Fruit fly (Drosophila melanogaster): ENCODE results near the gene NdufA3.
A peak's percentile ranks its signal among the peaks of the same experiment; 100 is the strongest.

NdufA3 gene

DNA sequence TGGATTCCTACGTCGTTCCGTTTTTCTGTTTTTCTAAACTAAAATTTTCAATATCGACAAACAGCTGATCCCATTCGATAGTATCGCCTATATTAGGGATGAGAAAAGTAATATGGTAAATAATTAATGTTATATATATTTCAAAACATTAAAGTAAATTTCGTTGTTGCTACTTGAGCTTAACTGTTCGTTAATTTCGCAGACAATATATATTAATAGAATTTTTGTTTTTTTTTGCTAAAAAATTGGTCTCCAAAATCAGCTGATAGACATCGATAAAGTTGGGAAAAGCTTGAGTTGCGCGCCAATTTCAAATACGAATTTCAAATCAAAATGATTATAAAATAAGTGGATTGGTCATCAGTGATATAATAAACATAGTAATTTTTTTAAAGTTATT, 36.5 kb upstream of the NdufA3 start, which contains the start of gene CG12118 (continued):
- TF ChIP-seq CG6792 (GFP tag; optimal IDR thresholded peaks at IDR 0.05) = peak; percentile 68
- TF ChIP-seq esn (GFP tag; optimal IDR thresholded peaks at IDR 0.05) = peak; percentile 84
- TF ChIP-seq achi (GFP tag; optimal IDR thresholded peaks at IDR 0.05) = peak; percentile 75
- peak; percentile 53 for TF ChIP-seq Eip75B (GFP tag; optimal IDR thresholded peaks at IDR 0.05)
- no peak for TF ChIP-seq fd59A (GFP tag; optimal IDR thresholded peaks at IDR 0.05)
- no peak for TF ChIP-seq svp (GFP tag)
- no peak for TF ChIP-seq ss (GFP tag; optimal IDR thresholded peaks at IDR 0.05)
- TF ChIP-seq CG8632 (GFP tag; optimal IDR thresholded peaks at IDR 0.05) = peak; percentile 69
- TF ChIP-seq dac (GFP tag; optimal IDR thresholded peaks at IDR 0.05) = no peak
- TF ChIP-seq topi (GFP tag; optimal IDR thresholded peaks at IDR 0.05) = peak; percentile 69
- peak; percentile 87 for TF ChIP-seq Eip78C (GFP tag)
- TF ChIP-seq CG6854 (GFP tag; optimal IDR thresholded peaks at IDR 0.05) = no peak
- no peak for TF ChIP-seq Hr38 (GFP tag; optimal IDR thresholded peaks at IDR 0.05)
- TF ChIP-seq cyc (GFP tag; optimal IDR thresholded peaks at IDR 0.05) = peak; percentile 62
- TF ChIP-seq Sox15 (GFP tag; optimal IDR thresholded peaks at IDR 0.05) = peak; percentile 19
- peak; percentile 62 for TF ChIP-seq CG32006 (GFP tag; optimal IDR thresholded peaks at IDR 0.05)
- TF ChIP-seq CG10669 (GFP tag; optimal IDR thresholded peaks at IDR 0.05) = peak; percentile 47
- peak; percentile 83 for TF ChIP-seq CG10631 (GFP tag; optimal IDR thresholded peaks at IDR 0.05)
- TF ChIP-seq lz (GFP tag; optimal IDR thresholded peaks at IDR 0.05) = peak; percentile 71
- peak; percentile 61 for TF ChIP-seq CG3032 (tag; optimal IDR thresholded peaks at IDR 0.05)
- peak; percentile 18 for TF ChIP-seq CG1621 (tag; optimal IDR thresholded peaks at IDR 0.05)
- peak; percentile 74 for TF ChIP-seq Sox102F (GFP tag; optimal IDR thresholded peaks at IDR 0.05)
- TF ChIP-seq CG31627 (GFP tag; optimal IDR thresholded peaks at IDR 0.05) = peak; percentile 53
- TF ChIP-seq CG6808 (GFP tag; optimal IDR thresholded peaks at IDR 0.05) = no peak
- TF ChIP-seq salr (GFP tag; optimal IDR thresholded peaks at IDR 0.05) = peak in 1 of 2 experiments; percentile 31
- peak; percentile 74 for TF ChIP-seq OdsH (GFP tag; optimal IDR thresholded peaks at IDR 0.05)
- TF ChIP-seq vri (GFP tag; optimal IDR thresholded peaks at IDR 0.05) = peak; percentile 45
- no peak for TF ChIP-seq dsx (GFP tag; optimal IDR thresholded peaks at IDR 0.05; ENCODE audit: poor library complexity, severe bottlenecking)

DNA sequence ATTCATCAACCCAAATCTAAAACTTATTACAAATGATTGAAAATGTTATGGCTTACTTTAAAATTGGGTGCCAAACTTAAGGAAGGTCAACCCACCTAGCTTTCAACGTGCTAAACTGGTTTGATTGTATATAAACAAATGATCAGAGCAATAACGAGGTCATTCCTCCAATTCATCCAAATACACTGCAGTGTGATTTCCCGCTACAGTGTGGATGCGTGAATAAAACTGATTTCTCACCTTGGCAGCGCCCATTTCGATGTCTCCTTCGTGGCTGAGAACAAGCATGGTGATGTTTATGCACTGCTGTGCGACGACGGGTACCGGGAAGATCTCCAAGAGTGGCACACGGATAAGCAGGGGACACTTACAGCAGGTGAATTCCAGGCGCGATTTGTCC, 35.5 kb upstream of the NdufA3 start:
- TF ChIP-seq CG11902 (GFP tag; optimal IDR thresholded peaks at IDR 0.05) = no peak

DNA sequence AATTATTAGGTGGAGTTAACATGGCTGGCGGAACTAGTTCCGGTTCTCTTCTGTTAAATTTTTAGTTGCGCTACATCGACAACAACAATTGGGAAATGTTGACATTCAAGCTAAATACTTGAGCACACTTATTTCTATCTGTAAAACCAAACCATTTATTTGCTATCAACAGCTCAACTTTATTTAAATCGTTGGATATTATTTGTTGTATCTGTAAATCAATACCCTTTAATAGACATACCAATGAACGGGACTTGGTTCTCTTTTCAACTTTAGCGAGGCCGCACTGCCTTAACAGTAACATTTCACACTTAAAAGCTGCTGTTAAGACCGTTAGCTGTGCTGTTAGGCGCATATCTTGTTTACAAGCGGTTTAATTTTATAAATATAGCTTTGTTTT, 33.8 kb upstream of the NdufA3 start, which contains the start of gene CG12106:
Gene CG12106, plus strand, starts transcription at position 295 of the 400 bp plus-strand sequence.
- peak; percentile 56 for TF ChIP-seq Gug (GFP tag; IDR thresholded peaks at IDR 0.05)
- no peak for TF ChIP-seq CG9139 (GFP tag; optimal IDR thresholded peaks at IDR 0.05)
- peak; percentile 47 for TF ChIP-seq Ets21C (GFP tag; optimal IDR thresholded peaks at IDR 0.05)
- TF ChIP-seq CG15336 (GFP tag; IDR thresholded peaks at IDR 0.05) = peak; percentile 52
- no peak for TF ChIP-seq CG32006 (GFP tag; optimal IDR thresholded peaks at IDR 0.05)
- peak; percentile 31 for TF ChIP-seq CG1621 (tag; optimal IDR thresholded peaks at IDR 0.05)
- no peak for TF ChIP-seq CG6276 (GFP tag; optimal IDR thresholded peaks at IDR 0.05)
- peak; percentile 52 for TF ChIP-seq Met (GFP tag; optimal IDR thresholded peaks at IDR 0.05)
- no peak for TF ChIP-seq fd85E (GFP tag; optimal IDR thresholded peaks at IDR 0.05)
- TF ChIP-seq CG8632 (GFP tag; optimal IDR thresholded peaks at IDR 0.05) = no peak
- peak; percentile 21 for TF ChIP-seq CG11762 (GFP tag; optimal IDR thresholded peaks at IDR 0.05; ENCODE audit: insufficient read depth)
- TF ChIP-seq CG8319 (GFP tag; optimal IDR thresholded peaks at IDR 0.05) = peak; percentile 5
- peak; percentile 45 for TF ChIP-seq Sox14 (GFP tag; optimal IDR thresholded peaks at IDR 0.05)
- peak; percentile 37 for TF ChIP-seq CG4318 (GFP tag; optimal IDR thresholded peaks at IDR 0.05)
- peak; percentile 60 for TF ChIP-seq OdsH (GFP tag; optimal IDR thresholded peaks at IDR 0.05)
- TF ChIP-seq CG11902 (GFP tag; optimal IDR thresholded peaks at IDR 0.05) = peak; percentile 7
- no peak for TF ChIP-seq svp (GFP tag)
- TF ChIP-seq acj6 (GFP tag; optimal IDR thresholded peaks at IDR 0.05) = peak; percentile 47
- peak; percentile 87 for TF ChIP-seq Eip78C (GFP tag)
- peak; percentile 38 for TF ChIP-seq CG6792 (GFP tag; optimal IDR thresholded peaks at IDR 0.05)
- no peak for TF ChIP-seq CG7368 (GFP tag; optimal IDR thresholded peaks at IDR 0.05)
- peak; percentile 56 for TF ChIP-seq esn (GFP tag; optimal IDR thresholded peaks at IDR 0.05)
- TF ChIP-seq CG6854 (GFP tag; optimal IDR thresholded peaks at IDR 0.05) = no peak
- peak; percentile 64 for TF ChIP-seq Hr39 (GFP tag; optimal IDR thresholded peaks at IDR 0.05)
- TF ChIP-seq CG11294 (GFP tag; IDR thresholded peaks at IDR 0.05) = 0 out of 2 replicates have a peak, but pooled peaks have one; percentile 40
- peak; percentile 62 for TF ChIP-seq pdm3 (GFP tag; optimal IDR thresholded peaks at IDR 0.05)
- TF ChIP-seq topi (GFP tag; optimal IDR thresholded peaks at IDR 0.05) = peak; percentile 60
- peak; percentile 42 for TF ChIP-seq Eip75B (GFP tag; optimal IDR thresholded peaks at IDR 0.05)
- peak; percentile 56 for TF ChIP-seq CG3032 (tag; optimal IDR thresholded peaks at IDR 0.05)
- peak; percentile 63 for TF ChIP-seq lz (GFP tag; optimal IDR thresholded peaks at IDR 0.05)
- no peak for TF ChIP-seq CG6163 (GFP tag; IDR thresholded peaks at IDR 0.05)
- TF ChIP-seq CG16779 (tag; optimal IDR thresholded peaks at IDR 0.05) = no peak
- peak; percentile 46 for TF ChIP-seq achi (GFP tag; optimal IDR thresholded peaks at IDR 0.05)
